Fruit fly (Drosophila melanogaster) whole organism, prepupa: Measurements from ENCODE around the gene Zip88E.
A peak's percentile ranks its signal among the peaks of the same experiment; 100 is the strongest.

Experiments
- Blimp-1 ChIP-seq: fragments of 200-800 bp; sonication (Bioruptor generic); optimal IDR thresholded peaks from 3 replicates; lab custom pipeline; 2017; ENCODE audit warnings: missing biosample characterization, missing genetic modification characterization, mild to moderate bottlenecking, moderate library complexity, missing genetic modification reagents
- CG11902 ChIP-seq: fragments of 200-800 bp; sonication (Bioruptor generic); optimal IDR thresholded peaks from 3 replicates; lab custom pipeline; 2016; ENCODE audit warnings: missing biosample characterization, missing genetic modification characterization
- CG15336 ChIP-seq: fragments of 200-800 bp; sonication (Bioruptor generic); IDR thresholded peaks from 2 replicates; pipeline ENCODE4 v1.3.6; 2022; ENCODE audit warnings: missing biosample characterization, missing genetic modification characterization
- CG3032 ChIP-seq: fragments of 200-800 bp; optimal IDR thresholded peaks from 2 replicates; lab custom pipeline; 2019; ENCODE audit warnings: missing biosample characterization, mild to moderate bottlenecking, missing genetic modification characterization, moderate library complexity
- CG34406 ChIP-seq: fragments of 200-800 bp; sonication (Bioruptor generic); optimal IDR thresholded peaks from 3 replicates; lab custom pipeline; 2016; ENCODE audit warnings: missing biosample characterization, missing genetic modification characterization
- CG3919 ChIP-seq: fragments of 200-800 bp; sonication (Bioruptor generic); optimal IDR thresholded peaks from 3 replicates; lab custom pipeline; 2016; ENCODE audit warnings: missing biosample characterization, missing genetic modification characterization
- CG6792 ChIP-seq: fragments of 200-800 bp; sonication (Bioruptor generic); optimal IDR thresholded peaks from 3 replicates; lab custom pipeline; 2016; ENCODE audit warnings: missing biosample characterization, missing genetic modification characterization
- CG6808 ChIP-seq: fragments of 200-800 bp; sonication (Bioruptor generic); optimal IDR thresholded peaks from 3 replicates; lab custom pipeline; 2017; ENCODE audit warnings: missing biosample characterization, missing genetic modification characterization, mild to moderate bottlenecking, moderate library complexity, missing genetic modification reagents
- CG6854 ChIP-seq: fragments of 200-800 bp; sonication (Bioruptor generic); optimal IDR thresholded peaks from 2 replicates; lab custom pipeline; 2017; ENCODE audit warnings: missing biosample characterization, mild to moderate bottlenecking, missing genetic modification characterization
- CG8119 ChIP-seq: fragments of 200-800 bp; sonication (Bioruptor generic); IDR thresholded peaks from 3 replicates; pipeline ENCODE4 v1.3.6; 2022; ENCODE audit warnings: missing biosample characterization, missing genetic modification characterization
- CG9139 ChIP-seq: fragments of 200-800 bp; sonication (Bioruptor generic); optimal IDR thresholded peaks from 3 replicates; lab custom pipeline; 2017; ENCODE audit warnings: missing biosample characterization, mild to moderate bottlenecking, missing genetic modification characterization
- Eip75B ChIP-seq: fragments of 200-800 bp; sonication (Bioruptor generic); optimal IDR thresholded peaks from 3 replicates; lab custom pipeline; 2016; ENCODE audit warnings: missing biosample characterization, missing genetic modification characterization
- Eip78C ChIP-seq: fragments of 200-800 bp; sonication (Bioruptor generic); peaks from one replicate; lab custom pipeline; 2016; ENCODE audit warnings: missing biosample characterization, missing genetic modification characterization
- Eip93F ChIP-seq: fragments of 200-800 bp; sonication (Bioruptor generic); optimal IDR thresholded peaks from 2 replicates; lab custom pipeline; 2016; ENCODE audit warnings: missing biosample characterization, mild to moderate bottlenecking, missing genetic modification characterization
- Gug ChIP-seq: fragments of 200-800 bp; sonication (Bioruptor generic); IDR thresholded peaks from 2 replicates; pipeline ENCODE4 v1.3.6; 2022; ENCODE audit warnings: missing biosample characterization, missing genetic modification characterization
- Hr38 ChIP-seq: sonication (Bioruptor generic); optimal IDR thresholded peaks from 2 replicates; lab custom pipeline; 2016; ENCODE audit warnings: missing biosample characterization, missing genetic modification characterization
- Hr39 ChIP-seq: fragments of 200-800 bp; sonication (Bioruptor generic); optimal IDR thresholded peaks from 2 replicates; lab custom pipeline; 2016; ENCODE audit warnings: missing biosample characterization, missing genetic modification characterization
- Hr4 ChIP-seq: fragments of 200-800 bp; sonication (Bioruptor generic); optimal IDR thresholded peaks from 3 replicates; lab custom pipeline; 2016; ENCODE audit warnings: missing biosample characterization, missing genetic modification characterization
- Lpt ChIP-seq: fragments of 200-800 bp; sonication (Bioruptor generic); optimal IDR thresholded peaks from 3 replicates; lab custom pipeline; 2016; ENCODE audit warnings: missing biosample characterization, missing genetic modification characterization
- Met ChIP-seq: fragments of 200-800 bp; sonication (Bioruptor generic); optimal IDR thresholded peaks from 3 replicates; lab custom pipeline; 2016; ENCODE audit warnings: missing biosample characterization, missing genetic modification characterization
- Smox ChIP-seq: fragments of 200-800 bp; sonication (Bioruptor generic); optimal IDR thresholded peaks from 3 replicates; lab custom pipeline; 2016; ENCODE audit warnings: missing biosample characterization, missing genetic modification characterization
- Sox102F ChIP-seq: fragments of 200-800 bp; sonication (Bioruptor generic); optimal IDR thresholded peaks from 2 replicates; lab custom pipeline; 2016; ENCODE audit warnings: missing biosample characterization, mild to moderate bottlenecking, missing genetic modification characterization
- Sox15 ChIP-seq: fragments of 200-800 bp; sonication (Bioruptor generic); optimal IDR thresholded peaks from 3 replicates; lab custom pipeline; 2016; ENCODE audit warnings: missing biosample characterization, missing genetic modification characterization
- dac ChIP-seq: fragments of 200-800 bp; sonication (Bioruptor generic); optimal IDR thresholded peaks from 2 replicates; lab custom pipeline; 2017; ENCODE audit warnings: missing biosample characterization, mild to moderate bottlenecking, missing genetic modification characterization
- dsx ChIP-seq: fragments of 200-800 bp; optimal IDR thresholded peaks from 3 replicates; lab custom pipeline; 2019; ENCODE audit warnings: missing biosample characterization, mild to moderate bottlenecking, missing genetic modification characterization, moderate library complexity; ENCODE audit not compliant: poor library complexity, severe bottlenecking
- eg ChIP-seq: fragments of 200-800 bp; sonication (Bioruptor generic); IDR thresholded peaks from 3 replicates; pipeline ENCODE4 v1.3.6; 2022; ENCODE audit warnings: missing biosample characterization, missing genetic modification characterization
- esn ChIP-seq: fragments of 200-800 bp; sonication (Bioruptor generic); optimal IDR thresholded peaks from 2 replicates; lab custom pipeline; 2016; ENCODE audit warnings: missing biosample characterization, mild to moderate bottlenecking, missing genetic modification characterization, moderate library complexity
- lz ChIP-seq: fragments of 200-800 bp; sonication (Bioruptor generic); optimal IDR thresholded peaks from 3 replicates; lab custom pipeline; 2016; ENCODE audit warnings: missing biosample characterization, missing genetic modification characterization
- net ChIP-seq: fragments of 200-800 bp; sonication (Bioruptor generic); optimal IDR thresholded peaks from 3 replicates; lab custom pipeline; 2016; ENCODE audit warnings: missing biosample characterization, missing genetic modification characterization
- ss ChIP-seq, 2 experiments: fragments of 200-800 bp; sonication (Bioruptor generic); optimal IDR thresholded peaks; 2 replicates in 1 of 2; 3 replicates in 1 of 2; lab custom pipeline; 2017 to 2018; ENCODE audit warnings: mild to moderate bottlenecking in 2 of 2, missing biosample characterization in 2 of 2, missing genetic modification characterization in 2 of 2, moderate library complexity in 1 of 2
- vri ChIP-seq: fragments of 200-800 bp; sonication (Bioruptor generic); optimal IDR thresholded peaks from 3 replicates; lab custom pipeline; 2016; ENCODE audit warnings: missing biosample characterization, mild to moderate bottlenecking, missing genetic modification characterization

Zip88E gene

dm6 chr3R:15293005-15293877, 24.8 kb downstream of the Zip88E start (continued):
- TF ChIP-seq CG6792 (GFP tag; lab: Kevin White, UChicago): peak; percentile 33
- peak in 1 of 2 experiments; percentile 47 for TF ChIP-seq ss (GFP tag; optimal IDR thresholded peaks at IDR 0.05; lab: Kevin White, UChicago)
- TF ChIP-seq Blimp-1 (GFP tag; lab: Kevin White, UChicago): peak; percentile 67
- peak; percentile 1 for TF ChIP-seq CG9139
- TF ChIP-seq Sox15 (GFP tag; lab: Kevin White, UChicago): no peak

- peak; percentile 17 for TF ChIP-seq Blimp-1 (GFP tag; lab: Kevin White, UChicago)
- TF ChIP-seq CG3032 (tag; lab: Kevin White, UChicago): no peak
- TF ChIP-seq vri (GFP tag; lab: Kevin White, UChicago): peak; percentile 42
- no peak for TF ChIP-seq Gug (GFP tag; lab: Robert Waterston, UW)
Observed at dm6 chr3R:15293878-15294350, 25.5 kb downstream of the Zip88E start.

dm6 chr3R:15297904-15298303, 29.4 kb downstream of the Zip88E start:
- TF ChIP-seq Eip78C (no peak), vri (GFP tag; lab: Kevin White, UChicago) (peak; percentile 83)

dm6 chr3R:15305246-15305645, 36.8 kb downstream of the Zip88E start:
- no peak for TF ChIP-seq Hr38
- no peak for TF ChIP-seq CG6854 (GFP tag; lab: Kevin White, UChicago)
- TF ChIP-seq CG6808: no peak
- no peak for TF ChIP-seq esn (GFP tag; lab: Kevin White, UChicago)
- no peak for TF ChIP-seq CG8119 (GFP tag; lab: Robert Waterston, UW)
- TF ChIP-seq lz (GFP tag; lab: Kevin White, UChicago): no peak
- TF ChIP-seq Sox102F (GFP tag; lab: Kevin White, UChicago): no peak
- no peak for TF ChIP-seq CG15336 (GFP tag; lab: Robert Waterston, UW)
- no peak for TF ChIP-seq Hr39 (GFP tag; lab: Kevin White, UChicago)
- no peak for TF ChIP-seq Eip93F (GFP tag; lab: Kevin White, UChicago)
- TF ChIP-seq Hr4 (GFP tag; lab: Kevin White, UChicago): no peak
- no peak for TF ChIP-seq Met (GFP tag; lab: Kevin White, UChicago)
- TF ChIP-seq Smox (GFP tag; lab: Kevin White, UChicago): no peak
- TF ChIP-seq Eip75B (GFP tag; lab: Kevin White, UChicago): no peak

dm6 chr3R:15309924-15310323, 41.5 kb downstream of the Zip88E start, which contains the start of gene Tm2:
Tm2 (plus strand) TSS chr3R:15310193.
- no peak for TF ChIP-seq dac
- no peak for TF ChIP-seq CG15336 (GFP tag; lab: Robert Waterston, UW)
- TF ChIP-seq CG34406 (GFP tag; lab: Kevin White, UChicago): no peak
- no peak for TF ChIP-seq CG3032 (tag; lab: Kevin White, UChicago)
- TF ChIP-seq Met (GFP tag; lab: Kevin White, UChicago): no peak
- TF ChIP-seq eg (GFP tag; lab: Robert Waterston, UW): no peak
- no peak for TF ChIP-seq CG11902

dm6 chr3R:15310695-15311094, 42.2 kb downstream of the Zip88E start:
- no peak for TF ChIP-seq net
- no peak for TF ChIP-seq Met (GFP tag; lab: Kevin White, UChicago)
- TF ChIP-seq dsx: no peak
- TF ChIP-seq Gug (GFP tag; lab: Robert Waterston, UW): no peak
- no peak for TF ChIP-seq Lpt (GFP tag; lab: Kevin White, UChicago)
- TF ChIP-seq CG3919 (GFP tag; lab: Kevin White, UChicago): no peak
